Worm (Caenorhabditis elegans) whole organism, late embryonic: ENCODE measurements around the gene Y43C5B.3.

Source experiments
- C08G9.2 ChIP-seq: sonication (generic microtip); optimal IDR thresholded peaks from 2 replicates; lab custom pipeline; 2016; ENCODE audit warnings: mild to moderate bottlenecking, missing genetic modification characterization, moderate library complexity, missing compliant biosample characterization
- C38D4.7 ChIP-seq: fragments of 200-800 bp; sonication (Bioruptor generic); optimal IDR thresholded peaks from 2 replicates; lab custom pipeline; 2018; ENCODE audit warnings: mild to moderate bottlenecking, missing genetic modification characterization, moderate library complexity, missing compliant biosample characterization
- K09A11.1 ChIP-seq: sonication (generic microtip); optimal IDR thresholded peaks from 2 replicates; lab custom pipeline; 2017; ENCODE audit warnings: antibody characterized with exemption, mild to moderate bottlenecking, missing genetic modification characterization, missing compliant biosample characterization; ENCODE audit not compliant: insufficient read depth
- T23F11.4 ChIP-seq: fragments of 200-800 bp; sonication (Bioruptor generic); optimal IDR thresholded peaks from 2 replicates; lab custom pipeline; 2018; ENCODE audit warnings: mild to moderate bottlenecking, missing genetic modification characterization, missing compliant biosample characterization
- Y22D7AL.16 ChIP-seq: sonication (generic microtip); optimal IDR thresholded peaks from 2 replicates; lab custom pipeline; 2016; ENCODE audit warnings: missing genetic modification characterization, missing compliant biosample characterization
- ceh-31 ChIP-seq: sonication (generic microtip); optimal IDR thresholded peaks from 2 replicates; lab custom pipeline; 2016; ENCODE audit warnings: missing genetic modification characterization, missing compliant biosample characterization
- ceh-34 ChIP-seq: sonication (generic microtip); optimal IDR thresholded peaks from 2 replicates; lab custom pipeline; 2016; ENCODE audit warnings: mild to moderate bottlenecking, missing genetic modification characterization, missing compliant biosample characterization
- ceh-45 ChIP-seq: fragments of 200-800 bp; sonication (Bioruptor generic); IDR thresholded peaks from 2 replicates; pipeline ENCODE4 v1.3.6; 2022; ENCODE audit warnings: missing genetic modification reagents, missing genetic modification characterization, missing compliant biosample characterization
- ceh-48 ChIP-seq: sonication (generic microtip); optimal IDR thresholded peaks from 2 replicates; lab custom pipeline; 2016; ENCODE audit warnings: missing genetic modification characterization, inconsistent platforms, missing compliant biosample characterization
- ceh-6 ChIP-seq: fragments of 200-800 bp; sonication (Bioruptor generic); optimal IDR thresholded peaks from 2 replicates; lab custom pipeline; 2018; ENCODE audit warnings: mild to moderate bottlenecking, missing genetic modification characterization, missing compliant biosample characterization
- dve-1 ChIP-seq: sonication (generic microtip); optimal IDR thresholded peaks from 2 replicates; lab custom pipeline; 2017; ENCODE audit warnings: antibody characterized with exemption, mild to moderate bottlenecking, missing genetic modification characterization, missing compliant biosample characterization
- elt-2 ChIP-seq: sonication (generic microtip); optimal IDR thresholded peaks from 2 replicates; lab custom pipeline; 2016; ENCODE audit warnings: missing genetic modification reagents, missing genetic modification characterization, missing compliant biosample characterization
- eyg-1 ChIP-seq: sonication (generic microtip); optimal IDR thresholded peaks from 2 replicates; lab custom pipeline; 2016; ENCODE audit warnings: missing genotype, missing genetic modification characterization, missing compliant biosample characterization
- fax-1 ChIP-seq: sonication (generic microtip); optimal IDR thresholded peaks from 2 replicates; lab custom pipeline; 2016; ENCODE audit warnings: missing genotype, missing genetic modification characterization, missing compliant biosample characterization
- fkh-10 ChIP-seq: fragments of 150-350 bp; optimal IDR thresholded peaks from 2 replicates; lab custom pipeline; 2014; ENCODE audit warnings: missing biosample characterization, missing genetic modification reagents, missing genetic modification characterization
- gmeb-2 ChIP-seq: sonication (generic microtip); optimal IDR thresholded peaks from 2 replicates; lab custom pipeline; 2016; ENCODE audit warnings: missing genetic modification characterization, inconsistent platforms, missing compliant biosample characterization
- hlh-30 ChIP-seq: sonication (generic microtip); optimal IDR thresholded peaks from 2 replicates; lab custom pipeline; 2017; ENCODE audit warnings: antibody characterized with exemption, missing genetic modification characterization, missing compliant biosample characterization; ENCODE audit not compliant: insufficient read depth
- hlh-6 ChIP-seq: sonication (generic microtip); optimal IDR thresholded peaks from 2 replicates; lab custom pipeline; 2016; ENCODE audit warnings: missing genotype, missing genetic modification characterization, missing compliant biosample characterization
- hlh-8 ChIP-seq: sonication (generic microtip); optimal IDR thresholded peaks from 2 replicates; lab custom pipeline; 2016; ENCODE audit warnings: missing genotype, missing genetic modification characterization, missing compliant biosample characterization
- lin-11 ChIP-seq: fragments of 200-800 bp; sonication (Bioruptor generic); optimal IDR thresholded peaks from 2 replicates; lab custom pipeline; 2018; ENCODE audit warnings: mild to moderate bottlenecking, missing genetic modification characterization, missing compliant biosample characterization
- mec-3 ChIP-seq: sonication (generic microtip); optimal IDR thresholded peaks from 2 replicates; lab custom pipeline; 2016; ENCODE audit warnings: borderline replicate concordance, missing genetic modification characterization, missing compliant biosample characterization
- nfya-1 ChIP-seq: sonication (generic microtip); optimal IDR thresholded peaks from 2 replicates; lab custom pipeline; 2017; ENCODE audit warnings: missing genetic modification characterization, mild to moderate bottlenecking, missing compliant biosample characterization, antibody characterized with exemption, moderate library complexity
- odd-2 ChIP-seq: sonication (generic microtip); optimal IDR thresholded peaks from 2 replicates; lab custom pipeline; 2017; ENCODE audit warnings: antibody characterized with exemption, mild to moderate bottlenecking, missing genetic modification characterization, missing compliant biosample characterization
- pat-9 ChIP-seq: fragments of 200-800 bp; sonication (Bioruptor generic); optimal IDR thresholded peaks from 2 replicates; lab custom pipeline; 2018; ENCODE audit warnings: mild to moderate bottlenecking, missing genetic modification characterization, moderate library complexity, missing compliant biosample characterization
- pros-1 ChIP-seq: fragments of 150-350 bp; optimal IDR thresholded peaks from 2 replicates; lab custom pipeline; 2014; ENCODE audit warnings: missing biosample characterization, missing genetic modification reagents, missing genetic modification characterization
- ref-2 ChIP-seq: sonication (generic microtip); optimal IDR thresholded peaks from 2 replicates; lab custom pipeline; 2016; ENCODE audit warnings: missing genetic modification characterization, missing compliant biosample characterization
- sox-4 ChIP-seq: sonication (generic microtip); optimal IDR thresholded peaks from 2 replicates; lab custom pipeline; 2017; ENCODE audit warnings: mild to moderate bottlenecking, missing genetic modification characterization, inconsistent platforms, missing compliant biosample characterization
- tbx-2 ChIP-seq: sonication (generic microtip); optimal IDR thresholded peaks from 2 replicates; lab custom pipeline; 2016; ENCODE audit warnings: missing genetic modification characterization, missing compliant biosample characterization
- ttx-3 ChIP-seq: sonication (generic microtip); optimal IDR thresholded peaks from 2 replicates; lab custom pipeline; 2016; ENCODE audit warnings: missing genetic modification reagents, missing genetic modification characterization, missing compliant biosample characterization
- unc-42 ChIP-seq: sonication (generic microtip); optimal IDR thresholded peaks from 2 replicates; lab custom pipeline; 2016; ENCODE audit warnings: missing genotype, missing genetic modification characterization, missing compliant biosample characterization
- unc-55 ChIP-seq: sonication (generic microtip); optimal IDR thresholded peaks from 2 replicates; lab custom pipeline; 2017; ENCODE audit warnings: missing biosample characterization, missing genetic modification reagents, missing genetic modification characterization
- unc-86 ChIP-seq: sonication (generic microtip); optimal IDR thresholded peaks from 2 replicates; lab custom pipeline; 2016; ENCODE audit warnings: missing genetic modification characterization, missing compliant biosample characterization
- zip-5 ChIP-seq: sonication (generic microtip); optimal IDR thresholded peaks from 2 replicates; lab custom pipeline; 2016; ENCODE audit warnings: missing genetic modification characterization, missing compliant biosample characterization
- ztf-16 ChIP-seq: sonication (generic microtip); optimal IDR thresholded peaks from 2 replicates; lab custom pipeline; 2017; ENCODE audit warnings: missing genetic modification characterization, missing compliant biosample characterization

The Y43C5B.3 gene

DNA sequence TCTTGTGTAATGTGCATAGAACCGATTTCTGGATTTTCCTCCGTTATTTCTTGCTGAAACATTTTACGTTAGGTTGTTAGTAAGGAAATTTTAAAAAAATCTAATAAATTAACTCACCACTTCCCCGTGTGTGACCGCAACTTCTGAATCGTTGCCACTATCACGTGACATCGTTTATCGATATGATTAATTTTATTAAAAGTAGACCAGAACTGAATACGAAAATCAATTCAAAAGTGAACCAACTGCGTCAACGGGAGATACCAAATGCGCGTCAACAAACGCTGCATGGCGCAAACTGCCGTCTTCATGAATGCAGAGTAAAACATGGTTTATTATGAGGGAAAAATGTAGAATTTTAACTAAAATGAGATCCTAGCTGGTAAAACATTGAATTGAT is 15.6 kb downstream of the Y43C5B.3 start, which contains the start of gene sir-2.1:
sir-2.1 (minus strand) TSS at position 212 of the 400 bp plus-strand sequence.
- TF ChIP-seq hlh-30 (tag; lab: Kevin White, UChicago) (peak; percentile 38), unc-42 (tag; lab: Kevin White, UChicago) (peak; percentile 0), T23F11.4 (no peak)

ce11 chrIV:10367740-10368246 is 17.4 kb downstream of the Y43C5B.3 start, which contains the start of gene pges-2:
Gene pges-2 (minus strand): TSS chrIV:10367790.
- TF ChIP-seq eyg-1 (tag; lab: Kevin White, UChicago) (no peak), C38D4.7 (GFP tag; lab: Kevin White, UChicago) (no peak), C08G9.2 (tag; lab: Kevin White, UChicago) (no peak), K09A11.1 (tag; lab: Kevin White, UChicago) (no peak), pat-9 (tag; lab: Kevin White, UChicago) (no peak), fkh-10 (GFP tag; lab: Kevin White, UChicago) (no peak), ztf-16 (tag; lab: Kevin White, UChicago) (no peak), Y22D7AL.16 (no peak), hlh-6 (tag; lab: Kevin White, UChicago) (no peak)

DNA sequence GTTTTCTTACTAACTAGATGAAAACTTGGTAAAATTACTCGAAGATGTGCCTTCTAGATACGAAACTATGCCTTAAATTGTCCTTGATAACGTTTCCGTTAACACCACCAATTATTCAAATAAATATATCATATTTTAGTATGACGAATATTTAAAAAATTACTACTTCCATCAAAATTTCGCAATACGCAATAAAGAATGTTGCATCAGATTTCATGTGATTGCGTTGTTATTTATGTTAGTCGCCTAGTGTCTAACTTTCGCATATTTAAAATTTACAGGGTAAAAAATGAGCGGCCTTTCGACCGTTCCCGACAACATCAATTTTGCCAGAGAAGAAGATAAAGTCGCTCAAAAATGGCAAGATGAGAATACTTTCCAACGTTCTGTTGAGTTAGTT is 17.9 kb downstream of the Y43C5B.3 start, which contains the start of gene iars-1:
iars-1 (plus strand) TSS at position 276 of the 400 bp plus-strand sequence.
- no peak for TF ChIP-seq ref-2
- no peak for TF ChIP-seq mec-3 (tag; lab: Kevin White, UChicago)
- no peak for TF ChIP-seq pros-1 (tag; lab: Kevin White, UChicago)
- no peak for TF ChIP-seq elt-2 (tag; lab: Kevin White, UChicago)
- TF ChIP-seq zip-5 (tag; lab: Kevin White, UChicago) = no peak

DNA sequence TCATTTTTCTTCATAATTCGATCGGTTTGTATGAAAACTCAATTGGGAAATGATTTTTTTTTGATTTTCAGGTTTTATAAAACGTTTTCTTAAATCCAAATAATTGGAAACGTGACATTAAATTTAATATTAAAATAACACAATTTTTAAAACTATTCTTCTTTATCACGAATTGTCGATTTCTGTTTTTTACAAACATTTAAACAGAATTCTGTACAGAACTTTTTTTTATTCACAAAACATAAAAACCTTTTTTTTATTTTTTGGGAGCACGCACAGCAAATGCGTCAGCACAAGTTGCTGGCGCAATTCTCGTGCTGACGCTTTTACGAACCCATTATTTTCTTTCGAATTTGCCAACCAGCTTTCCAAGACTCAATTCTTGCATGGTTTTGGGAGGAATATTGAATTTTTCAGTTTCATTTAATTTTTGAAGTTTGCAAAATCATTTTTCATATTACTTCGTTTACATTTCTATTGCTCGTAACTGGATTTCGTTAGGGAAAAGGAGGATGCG is 23.4 kb downstream of the Y43C5B.3 start, which contains the start of gene mpz-5:
mpz-5 (minus strand) TSS at position 51 of the 517 bp plus-strand sequence.
- no peak for TF ChIP-seq hlh-8 (tag; lab: Kevin White, UChicago)
- peak; percentile 10 for TF ChIP-seq ceh-34 (tag; lab: Kevin White, UChicago)
- peak; percentile 6 for TF ChIP-seq sox-4 (tag; lab: Kevin White, UChicago)
- TF ChIP-seq ceh-31 = peak; percentile 30
- peak; percentile 34 for TF ChIP-seq elt-2 (tag; lab: Kevin White, UChicago)
- TF ChIP-seq ztf-16 (tag; lab: Kevin White, UChicago) = peak; percentile 7
- TF ChIP-seq tbx-2 (tag; lab: Kevin White, UChicago) = peak; percentile 6
- peak; percentile 38 for TF ChIP-seq fax-1
- no peak for TF ChIP-seq mec-3 (tag; lab: Kevin White, UChicago)
- TF ChIP-seq unc-86 (tag; lab: Kevin White, UChicago) = peak; percentile 19
- peak; percentile 20 for TF ChIP-seq dve-1 (tag; lab: Kevin White, UChicago)
- no peak for TF ChIP-seq gmeb-2
- no peak for TF ChIP-seq ceh-48 (tag; lab: Kevin White, UChicago)
- TF ChIP-seq lin-11 (tag; lab: Kevin White, UChicago) = peak; percentile 9
- peak; percentile 40 for TF ChIP-seq nfya-1 (tag; lab: Kevin White, UChicago)

- TF ChIP-seq ceh-6 (GFP tag; lab: Kevin White, UChicago) = no peak
- no peak for TF ChIP-seq ref-2
- no peak for TF ChIP-seq dve-1 (tag; lab: Kevin White, UChicago)
- TF ChIP-seq unc-86 (tag; lab: Kevin White, UChicago) = no peak
- TF ChIP-seq unc-55 (GFP tag; lab: Kevin White, UChicago) = no peak
- no peak for TF ChIP-seq odd-2
- TF ChIP-seq ttx-3 = no peak
- TF ChIP-seq ceh-45 (GFP tag; lab: Robert Waterston, UW) = no peak
- no peak for TF ChIP-seq fax-1
- no peak for TF ChIP-seq elt-2 (tag; lab: Kevin White, UChicago)
These were observed 24.2 kb downstream of the Y43C5B.3 start, which contains the start of gene mask-1 for ce11 chrIV:10374601-10375000. Gene mask-1 (plus strand): TSS chrIV:10374901.
